Worm (Caenorhabditis elegans) whole organism, early embryonic: ENCODE measurements around the gene F56D1.1.

Source experiments
- F13C5.2 ChIP-seq: sonication (generic microtip); optimal IDR thresholded peaks from 2 replicates; lab custom pipeline; 2017; ENCODE audit warnings: mild to moderate bottlenecking, missing genetic modification characterization, inconsistent platforms, missing compliant biosample characterization
- aly-1 ChIP-seq: sonication (generic microtip); optimal IDR thresholded peaks from 2 replicates; lab custom pipeline; 2016; ENCODE audit warnings: missing genetic modification characterization, missing compliant biosample characterization
- ama-1 ChIP-seq: fragments of 150-350 bp; optimal IDR thresholded peaks from 2 replicates; lab custom pipeline; 2014
- ceh-36 ChIP-seq: sonication (generic microtip); optimal IDR thresholded peaks from 2 replicates; lab custom pipeline; 2016; ENCODE audit warnings: missing genetic modification characterization, inconsistent platforms, missing compliant biosample characterization
- ets-7 ChIP-seq: sonication (generic microtip); optimal IDR thresholded peaks from 2 replicates; lab custom pipeline; 2016; ENCODE audit warnings: missing genotype, missing genetic modification characterization, missing compliant biosample characterization
- flt-1 ChIP-seq: fragments of 200-800 bp; sonication (Bioruptor generic); IDR thresholded peaks from 2 replicates; pipeline ENCODE4 v1.3.6; 2022; ENCODE audit warnings: missing genetic modification characterization, missing compliant biosample characterization
- hmbx-1 ChIP-seq: sonication (generic microtip); optimal IDR thresholded peaks from 2 replicates; lab custom pipeline; 2016; ENCODE audit warnings: mild to moderate bottlenecking, missing genetic modification characterization, missing compliant biosample characterization
- hmg-4 ChIP-seq: fragments of 200-800 bp; sonication (Bioruptor generic); optimal IDR thresholded peaks from 2 replicates; lab custom pipeline; 2018; ENCODE audit warnings: mild to moderate bottlenecking, missing genetic modification characterization, missing compliant biosample characterization
- hnd-1 ChIP-seq: sonication (generic microtip); optimal IDR thresholded peaks from 2 replicates; lab custom pipeline; 2016; ENCODE audit warnings: missing genetic modification characterization, missing compliant biosample characterization
- scrt-1 ChIP-seq: fragments of 200-800 bp; sonication (Bioruptor generic); IDR thresholded peaks from 2 replicates; pipeline ENCODE4 v1.3.6; 2022; ENCODE audit warnings: missing genetic modification characterization, missing compliant biosample characterization
- sea-1 ChIP-seq: fragments of 200-800 bp; sonication (Bioruptor generic); conservative IDR thresholded peaks from 2 replicates; pipeline ENCODE4 v1.3.6; 2022; ENCODE audit warnings: missing genetic modification characterization, missing compliant biosample characterization
- tbx-37 ChIP-seq: fragments of 200-800 bp; sonication (Bioruptor generic); conservative IDR thresholded peaks from 2 replicates; pipeline ENCODE4 v1.3.6; 2022; ENCODE audit warnings: missing genetic modification reagents, missing genetic modification characterization, missing compliant biosample characterization

DNA sequence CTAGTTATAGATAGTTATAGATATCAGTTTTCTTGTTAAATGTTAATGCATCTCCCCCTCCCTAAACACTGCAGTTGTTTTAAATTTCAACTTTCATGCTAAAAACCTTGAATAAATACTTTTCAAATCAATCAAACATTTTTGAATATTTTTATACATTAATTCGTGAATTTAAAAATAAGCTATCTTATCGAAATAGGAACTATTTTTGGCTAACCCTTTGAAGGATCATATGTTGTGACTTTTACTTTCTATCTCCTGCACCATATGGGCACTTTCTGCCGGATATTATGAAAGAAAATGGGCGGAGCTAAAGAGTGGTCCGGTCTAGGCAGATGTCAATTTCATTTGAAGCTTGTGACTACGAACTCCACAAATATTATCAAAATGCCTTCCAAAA lies 44.2 kb downstream of the F56D1.1 start, which contains the start of gene ZK177.11:
- no peak for TF ChIP-seq hmbx-1
- TF ChIP-seq ceh-36 (tag; lab: Kevin White, UChicago) = no peak
- no peak for TF ChIP-seq ama-1 (lab: Kevin White, UChicago)
- no peak for TF ChIP-seq tbx-37 (GFP tag; lab: Robert Waterston, UW)
- no peak for TF ChIP-seq scrt-1
- no peak for TF ChIP-seq F13C5.2 (tag; lab: Kevin White, UChicago)
- TF ChIP-seq hnd-1 (tag; lab: Kevin White, UChicago) = no peak
- no peak for TF ChIP-seq sea-1 (GFP tag; lab: Robert Waterston, UW)
- no peak for TF ChIP-seq flt-1
- TF ChIP-seq hmg-4 (GFP tag; lab: Kevin White, UChicago) = no peak
- TF ChIP-seq aly-1 (tag; lab: Kevin White, UChicago) = no peak
- no peak for TF ChIP-seq ets-7 (tag; lab: Kevin White, UChicago)
